Worm (Caenorhabditis elegans) whole organism, young adult: Measurements from ENCODE around the gene D2024.5.

Experiments
- B0261.1 ChIP-seq: sonication (generic microtip); optimal IDR thresholded peaks from 2 replicates; lab custom pipeline; 2016; ENCODE audit warnings: mild to moderate bottlenecking, missing genetic modification characterization, moderate library complexity, missing compliant biosample characterization
- C17E4.6 ChIP-seq: fragments of 200-800 bp; sonication (Bioruptor generic); IDR thresholded peaks from 2 replicates; pipeline ENCODE4 v1.3.6; 2022; ENCODE audit warnings: missing genetic modification reagents, missing genetic modification characterization, missing compliant biosample characterization
- F23B12.7 ChIP-seq: sonication (generic microtip); optimal IDR thresholded peaks from 2 replicates; lab custom pipeline; 2017; ENCODE audit warnings: missing genetic modification characterization, mild to moderate bottlenecking, missing compliant biosample characterization, antibody characterized with exemption, moderate library complexity; ENCODE audit not compliant: insufficient read depth
- F37B4.10 ChIP-seq: fragments of 200-800 bp; sonication (Bioruptor generic); IDR thresholded peaks from 2 replicates; pipeline ENCODE4 v1.3.6; 2022; ENCODE audit warnings: missing genetic modification characterization, missing compliant biosample characterization
- K12H6.12 ChIP-seq: fragments of 200-800 bp; sonication (Bioruptor generic); optimal IDR thresholded peaks from 2 replicates; lab custom pipeline; 2018; ENCODE audit warnings: mild to moderate bottlenecking, missing genetic modification characterization, missing compliant biosample characterization
- T07F8.4 ChIP-seq: sonication (generic microtip); optimal IDR thresholded peaks from 2 replicates; lab custom pipeline; 2016; ENCODE audit warnings: mild to moderate bottlenecking, missing genetic modification characterization, moderate library complexity, missing compliant biosample characterization
- T26A5.8 ChIP-seq: sonication (generic microtip); optimal IDR thresholded peaks from 2 replicates; lab custom pipeline; 2016; ENCODE audit warnings: missing genetic modification characterization, missing compliant biosample characterization
- Y79H2A.3 ChIP-seq: fragments of 200-800 bp; sonication (Bioruptor generic); conservative IDR thresholded peaks from 2 replicates; pipeline ENCODE4 v1.3.6; 2022; ENCODE audit warnings: missing genetic modification reagents, missing genetic modification characterization, missing compliant biosample characterization
- ZK185.1 ChIP-seq: sonication (generic microtip); optimal IDR thresholded peaks from 2 replicates; lab custom pipeline; 2016; ENCODE audit warnings: mild to moderate bottlenecking, missing genetic modification characterization, missing compliant biosample characterization; ENCODE audit not compliant: poor library complexity, severe bottlenecking
- akir-1 ChIP-seq: fragments of 200-800 bp; sonication (Bioruptor generic); optimal IDR thresholded peaks from 2 replicates; lab custom pipeline; 2018; ENCODE audit warnings: mild to moderate bottlenecking, missing genetic modification characterization, moderate library complexity, missing compliant biosample characterization
- ama-1 ChIP-seq, 3 experiments: fragments of 150-350 bp in 1 of 3; sonication (generic microtip) in 2 of 3; optimal IDR thresholded peaks; 2 replicates each; lab custom pipeline; 2014 to 2018; ENCODE audit warnings: missing biosample characterization in 2 of 3, missing genetic modification characterization in 2 of 3, missing genetic modification reagents in 2 of 3
- aptf-2 ChIP-seq: fragments of 200-800 bp; sonication (Bioruptor generic); conservative IDR thresholded peaks from 2 replicates; pipeline ENCODE4 v1.3.6; 2022; ENCODE audit warnings: missing genetic modification reagents, missing genetic modification characterization, missing compliant biosample characterization
- aptf-3 ChIP-seq: fragments of 200-800 bp; sonication (Bioruptor generic); IDR thresholded peaks from 2 replicates; pipeline ENCODE4 v1.3.6; 2022; ENCODE audit warnings: missing genetic modification characterization, missing compliant biosample characterization
- attf-5 ChIP-seq: fragments of 200-800 bp; sonication (Bioruptor generic); optimal IDR thresholded peaks from 2 replicates; lab custom pipeline; 2018; ENCODE audit warnings: mild to moderate bottlenecking, missing genetic modification characterization, missing compliant biosample characterization
- bed-2 ChIP-seq: fragments of 200-800 bp; sonication (Bioruptor generic); IDR thresholded peaks from 2 replicates; pipeline ENCODE4 v1.3.6; 2022; ENCODE audit warnings: missing genetic modification reagents, missing genetic modification characterization, missing compliant biosample characterization
- ceh-91 ChIP-seq: fragments of 200-800 bp; sonication (Bioruptor generic); IDR thresholded peaks from 2 replicates; pipeline ENCODE4 v1.3.6; 2022; ENCODE audit warnings: missing genetic modification reagents, missing genetic modification characterization, missing compliant biosample characterization
- die-1 ChIP-seq: sonication (generic microtip); optimal IDR thresholded peaks from 2 replicates; lab custom pipeline; 2016; ENCODE audit warnings: missing genotype, mild to moderate bottlenecking, missing genetic modification characterization, missing compliant biosample characterization
- efl-1 ChIP-seq: fragments of 150-350 bp; optimal IDR thresholded peaks from 2 replicates; lab custom pipeline; 2014; ENCODE audit warnings: missing biosample characterization, missing genetic modification reagents, missing genetic modification characterization
- hmg-1.2 ChIP-seq: fragments of 200-800 bp; sonication (Bioruptor generic); IDR thresholded peaks from 2 replicates; pipeline ENCODE4 v1.3.6; 2022; ENCODE audit warnings: missing genetic modification reagents, missing genetic modification characterization, missing compliant biosample characterization
- let-607 ChIP-seq, 2 experiments: fragments of 200-800 bp in 1 of 2; sonication (Bioruptor generic) in 1 of 2; sonication (generic microtip) in 1 of 2; optimal IDR thresholded peaks; 2 replicates each; lab custom pipeline; 2016 to 2018; ENCODE audit warnings: mild to moderate bottlenecking in 2 of 2, missing compliant biosample characterization in 2 of 2, missing genetic modification characterization in 2 of 2, moderate library complexity in 2 of 2, missing genotype in 1 of 2
- lin-26 ChIP-seq: fragments of 200-800 bp; sonication (Bioruptor generic); IDR thresholded peaks from 2 replicates; pipeline ENCODE4 v1.3.6; 2022; ENCODE audit warnings: missing genetic modification reagents, missing genetic modification characterization, missing compliant biosample characterization
- lin-35 ChIP-seq, 3 experiments: fragments of 150-350 bp in 2 of 3; sonication (generic microtip) in 1 of 3; optimal IDR thresholded peaks; 2 replicates each; lab custom pipeline; 2014 to 2018; ENCODE audit warnings: missing biosample characterization in 3 of 3, missing genetic modification characterization in 3 of 3, missing genetic modification reagents in 3 of 3
- lin-54 ChIP-seq: fragments of 200-800 bp; sonication (Bioruptor generic); optimal IDR thresholded peaks from 2 replicates; lab custom pipeline; 2018; ENCODE audit warnings: mild to moderate bottlenecking, missing genetic modification characterization, missing compliant biosample characterization
- madf-6 ChIP-seq: fragments of 200-800 bp; sonication (Bioruptor generic); IDR thresholded peaks from 2 replicates; pipeline ENCODE4 v1.3.6; 2022; ENCODE audit warnings: missing genetic modification reagents, missing genetic modification characterization, missing compliant biosample characterization
- madf-8 ChIP-seq: fragments of 200-800 bp; sonication (Bioruptor generic); conservative IDR thresholded peaks from 2 replicates; pipeline ENCODE4 v1.3.6; 2022; ENCODE audit warnings: missing genetic modification reagents, missing genetic modification characterization, missing compliant biosample characterization
- mel-28 ChIP-seq: sonication (generic microtip); optimal IDR thresholded peaks from 2 replicates; lab custom pipeline; 2016; ENCODE audit warnings: borderline replicate concordance, mild to moderate bottlenecking, missing genetic modification characterization, missing compliant biosample characterization
- nfyb-1 ChIP-seq: fragments of 200-800 bp; sonication (Bioruptor generic); IDR thresholded peaks from 2 replicates; pipeline ENCODE4 v1.3.6; 2022; ENCODE audit warnings: missing genetic modification reagents, missing genetic modification characterization, missing compliant biosample characterization
- nhr-27 ChIP-seq: fragments of 200-800 bp; sonication (Bioruptor generic); optimal IDR thresholded peaks from 2 replicates; lab custom pipeline; 2018; ENCODE audit warnings: mild to moderate bottlenecking, missing genetic modification characterization, moderate library complexity, missing compliant biosample characterization
- nhr-80 ChIP-seq: sonication (generic microtip); optimal IDR thresholded peaks from 2 replicates; lab custom pipeline; 2016; ENCODE audit warnings: missing genetic modification characterization, missing compliant biosample characterization
- rec-8 ChIP-seq, 2 experiments: sonication (generic microtip); optimal IDR thresholded peaks; 2 replicates each; lab custom pipeline; 2016; ENCODE audit warnings: mild to moderate bottlenecking in 2 of 2, missing genetic modification characterization in 2 of 2, missing genetic modification reagents in 2 of 2, missing genotype in 2 of 2, missing biosample characterization in 1 of 2, missing compliant biosample characterization in 1 of 2, moderate library complexity in 1 of 2
- sea-2 ChIP-seq: fragments of 200-800 bp; sonication (Bioruptor generic); IDR thresholded peaks from 2 replicates; pipeline ENCODE4 v1.3.6; 2022; ENCODE audit warnings: missing genetic modification characterization, missing compliant biosample characterization
- snpc-1.1 ChIP-seq: sonication (generic microtip); optimal IDR thresholded peaks from 2 replicates; lab custom pipeline; 2017; ENCODE audit warnings: missing genetic modification characterization, mild to moderate bottlenecking, missing compliant biosample characterization, antibody characterized with exemption, moderate library complexity, missing genotype, missing genetic modification reagents; ENCODE audit not compliant: insufficient read depth
- snpc-4 ChIP-seq, 5 experiments: fragments of 150-350 bp in 1 of 5; sonication (generic microtip) in 4 of 5; optimal IDR thresholded peaks; 2 replicates each; lab custom pipeline; 2014 to 2018; ENCODE audit warnings: missing genetic modification characterization in 5 of 5, missing biosample characterization in 3 of 5, antibody characterized with exemption in 2 of 5, mild to moderate bottlenecking in 2 of 5, missing compliant biosample characterization in 2 of 5, missing genotype in 2 of 5, moderate library complexity in 2 of 5, missing genetic modification reagents in 1 of 5
- xnd-1 ChIP-seq: sonication (generic microtip); optimal IDR thresholded peaks from 2 replicates; lab custom pipeline; 2016; ENCODE audit warnings: missing genotype, missing genetic modification reagents, missing genetic modification characterization, missing compliant biosample characterization
- ztf-28 ChIP-seq: fragments of 200-800 bp; sonication (Bioruptor generic); IDR thresholded peaks from 2 replicates; pipeline ENCODE4 v1.3.6; 2022; ENCODE audit warnings: missing genetic modification reagents, missing genetic modification characterization, missing compliant biosample characterization

Gene D2024.5

ce11 chrIV:7227072-7227471 is 1.0 kb downstream of the D2024.5 start, which contains the start of gene R13A1.10:
R13A1.10 (minus strand) TSS chrIV:7227172.
- TF ChIP-seq mel-28 (tag; lab: Kevin White, UChicago) (no peak), nhr-80 (tag; lab: Kevin White, UChicago) (no peak), snpc-4 (GFP tag; optimal IDR thresholded peaks at IDR 0.05; lab: Kevin White, UChicago) (no peak), snpc-4 (tag; optimal IDR thresholded peaks at IDR 0.05; lab: Kevin White, UChicago) (no peak)

ce11 chrIV:7222088-7222487 is 6.0 kb downstream of the D2024.5 start:
- TF ChIP-seq F23B12.7 (tag; lab: Kevin White, UChicago) (no peak), xnd-1 (tag; lab: Kevin White, UChicago) (no peak), madf-8 (GFP tag; lab: Robert Waterston, UW) (no peak), let-607 (tag; optimal IDR thresholded peaks at IDR 0.05; lab: Kevin White, UChicago) (no peak)

- no peak for TF ChIP-seq sea-2 (GFP tag; lab: Robert Waterston, UW)
- TF ChIP-seq lin-54 (GFP tag; lab: Kevin White, UChicago) = no peak
Observed at ce11 chrIV:7219398-7220087, 8.6 kb downstream of the D2024.5 start, which contains the start of the genes glb-23 and R13A1.1. glb-23 (minus strand) TSS chrIV:7219498. R13A1.1 (plus strand) TSS chrIV:7220037.

ce11 chrIV:7216210-7216609 is 11.9 kb downstream of the D2024.5 start:
- TF ChIP-seq die-1 (tag; lab: Kevin White, UChicago) (no peak), F37B4.10 (no peak), lin-26 (no peak), nhr-80 (tag; lab: Kevin White, UChicago) (no peak), bed-2 (no peak), Y79H2A.3 (GFP tag; lab: Robert Waterston, UW) (no peak), nfyb-1 (no peak), nhr-27 (no peak)

- peak; percentile 37 for TF ChIP-seq nhr-80 (tag; lab: Kevin White, UChicago)
- TF ChIP-seq C17E4.6 (GFP tag; lab: Robert Waterston, UW) = no peak
Observed at ce11 chrIV:7212769-7213168, 15.3 kb downstream of the D2024.5 start.

- no peak for TF ChIP-seq ztf-28 (GFP tag; lab: Robert Waterston, UW)
- no peak for TF ChIP-seq T26A5.8 (tag; lab: Kevin White, UChicago)
- no peak for TF ChIP-seq K12H6.12
- TF ChIP-seq attf-5 (GFP tag; lab: Kevin White, UChicago) = no peak
- TF ChIP-seq nhr-27 = no peak
- TF ChIP-seq akir-1 (GFP tag; lab: Kevin White, UChicago) = no peak
- peak; percentile 5 for TF ChIP-seq die-1 (tag; lab: Kevin White, UChicago)
- no peak for TF ChIP-seq B0261.1 (tag; lab: Kevin White, UChicago)
- TF ChIP-seq ceh-91 = 0 out of 2 replicates have a peak, but pooled peaks have one; percentile 16
- TF ChIP-seq aptf-3 (GFP tag; lab: Robert Waterston, UW) = no peak
- peak; percentile 90 for TF ChIP-seq madf-6 (GFP tag; lab: Robert Waterston, UW)
- peak; percentile 67 for TF ChIP-seq madf-8 (GFP tag; lab: Robert Waterston, UW)
- TF ChIP-seq ama-1 (optimal IDR thresholded peaks at IDR 0.05; lab: Kevin White, UChicago) = no peak
- no peak for TF ChIP-seq ama-1 (GFP tag; optimal IDR thresholded peaks at IDR 0.05; lab: Kevin White, UChicago)
- no peak for TF ChIP-seq snpc-1.1 (tag; lab: Kevin White, UChicago)
- TF ChIP-seq ZK185.1 (tag; lab: Kevin White, UChicago) = no peak
- no peak for TF ChIP-seq nfyb-1
- no peak for TF ChIP-seq rec-8 (tag; optimal IDR thresholded peaks at IDR 0.05; lab: Kevin White, UChicago)
- peak; percentile 81 for TF ChIP-seq efl-1
- no peak for TF ChIP-seq lin-35 (GFP tag; optimal IDR thresholded peaks at IDR 0.05; lab: Kevin White, UChicago)
- no peak for TF ChIP-seq T07F8.4 (tag; lab: Kevin White, UChicago)
- peak; percentile 42 for TF ChIP-seq xnd-1 (tag; lab: Kevin White, UChicago)
- peak; percentile 83 for TF ChIP-seq aptf-2 (GFP tag; lab: Robert Waterston, UW)
- TF ChIP-seq Y79H2A.3 (GFP tag; lab: Robert Waterston, UW) = no peak
- TF ChIP-seq hmg-1.2 (GFP tag; lab: Robert Waterston, UW) = peak; percentile 38; the same call in 1 of the 2 replicates
Observed at ce11 chrIV:7211313-7211712, 16.8 kb downstream of the D2024.5 start.
